Worm (Caenorhabditis elegans): ENCODE results near the gene H08J19.1.

ce11 chrX:15628945-15629344, 13.8 kb upstream of the H08J19.1 start:
- TF ChIP-seq ama-1 (optimal IDR thresholded peaks at IDR 0.05) (no peak), nhr-237 (tag; optimal IDR thresholded peaks at IDR 0.05) (no peak), pqm-1 (tag; optimal IDR thresholded peaks at IDR 0.05) (no peak), ceh-82 (tag; optimal IDR thresholded peaks at IDR 0.05) (no peak), fkh-10 (GFP tag; optimal IDR thresholded peaks at IDR 0.05) (no peak), snpc-4 (tag; optimal IDR thresholded peaks at IDR 0.05) (no peak), lin-39 (tag; optimal IDR thresholded peaks at IDR 0.05) (no peak), ceh-44 (GFP tag; IDR thresholded peaks at IDR 0.05) (no peak)
